Fruit fly (Drosophila melanogaster) S2 (cell line): ENCODE measurements around the gene ari-1.

ENCODE experiments used
- CG8478 ChIP-seq: fragments of >200 bp; optimal IDR thresholded peaks from 2 replicates; lab custom pipeline; 2018
- CTCF ChIP-seq, 2 experiments: fragments of >200 bp; optimal IDR thresholded peaks; 2 replicates each; lab custom pipeline; 2018

The ari-1 gene

DNA sequence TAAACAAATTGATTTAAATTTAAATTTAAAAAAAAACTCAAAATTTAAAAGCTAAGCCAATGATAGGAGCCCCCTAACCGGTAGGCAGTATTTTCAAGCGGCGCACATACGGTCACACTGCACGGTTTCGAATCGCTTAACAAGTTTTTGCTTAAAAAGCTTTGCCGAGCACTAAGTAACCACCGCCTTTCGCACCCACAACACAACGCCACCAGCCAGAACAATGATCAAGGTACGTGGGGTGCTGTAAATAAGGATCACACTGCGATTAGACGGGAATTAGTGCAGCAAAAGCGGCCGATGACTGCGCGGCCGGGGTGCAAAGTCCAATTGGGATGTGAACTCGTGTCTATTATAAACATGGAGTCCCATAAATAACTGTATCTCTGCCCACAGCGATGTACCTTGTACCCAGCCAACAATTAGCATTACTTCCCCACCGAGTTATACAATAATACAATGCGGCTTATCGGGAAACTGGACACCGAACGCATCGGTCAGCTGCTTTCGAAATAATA, 46.4 kb downstream of the ari-1 start, which contains the start of gene scu:
scu (plus strand) TSS at position 101 of the 518 bp plus-strand sequence.
- no peak for TF ChIP-seq CG8478 (lab: Kevin White, UChicago)
- no peak for TF ChIP-seq CTCF (optimal IDR thresholded peaks at IDR 0.05; lab: Kevin White, UChicago)

DNA sequence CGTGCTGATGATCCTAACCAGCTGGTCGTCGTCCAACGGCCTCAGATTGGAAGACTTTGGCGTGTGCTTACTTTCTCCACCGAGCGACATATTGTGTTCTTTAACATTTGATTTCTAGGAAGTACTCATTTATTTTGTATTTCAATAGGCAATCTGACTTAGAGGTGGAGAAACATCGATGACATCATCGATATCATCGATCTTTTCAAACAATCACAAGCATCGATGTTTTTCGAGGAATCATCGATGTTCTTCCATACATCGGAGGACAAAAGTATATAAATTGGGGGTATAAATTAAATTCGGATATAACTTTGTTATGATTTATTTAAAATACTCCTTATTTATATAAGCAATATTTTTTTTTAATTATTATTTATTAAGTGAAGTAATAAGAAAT, 47.3 kb downstream of the ari-1 start, which contains the start of gene Swt1:
Swt1 (minus strand) TSS at position 177 of the 400 bp plus-strand sequence.
- TF ChIP-seq CG8478 (lab: Kevin White, UChicago) = no peak
- no peak for TF ChIP-seq CTCF (optimal IDR thresholded peaks at IDR 0.05; lab: Kevin White, UChicago)

- TF ChIP-seq CTCF (optimal IDR thresholded peaks at IDR 0.05; lab: Kevin White, UChicago) (no peak), CG8478 (lab: Kevin White, UChicago) (no peak)
Observed at dm6 chrX:18088432-18088831, 49.2 kb downstream of the ari-1 start, which contains the start of gene CG7536. Gene CG7536 (minus strand): TSS chrX:18088532.

- no peak for TF ChIP-seq CG8478 (lab: Kevin White, UChicago)
- TF ChIP-seq CTCF (optimal IDR thresholded peaks at IDR 0.05; lab: Kevin White, UChicago) = no peak
Observed at dm6 chrX:18085470-18085797, 52.1 kb downstream of the ari-1 start, which contains the start of gene Ada3. Gene Ada3 (plus strand): TSS chrX:18085761.

DNA sequence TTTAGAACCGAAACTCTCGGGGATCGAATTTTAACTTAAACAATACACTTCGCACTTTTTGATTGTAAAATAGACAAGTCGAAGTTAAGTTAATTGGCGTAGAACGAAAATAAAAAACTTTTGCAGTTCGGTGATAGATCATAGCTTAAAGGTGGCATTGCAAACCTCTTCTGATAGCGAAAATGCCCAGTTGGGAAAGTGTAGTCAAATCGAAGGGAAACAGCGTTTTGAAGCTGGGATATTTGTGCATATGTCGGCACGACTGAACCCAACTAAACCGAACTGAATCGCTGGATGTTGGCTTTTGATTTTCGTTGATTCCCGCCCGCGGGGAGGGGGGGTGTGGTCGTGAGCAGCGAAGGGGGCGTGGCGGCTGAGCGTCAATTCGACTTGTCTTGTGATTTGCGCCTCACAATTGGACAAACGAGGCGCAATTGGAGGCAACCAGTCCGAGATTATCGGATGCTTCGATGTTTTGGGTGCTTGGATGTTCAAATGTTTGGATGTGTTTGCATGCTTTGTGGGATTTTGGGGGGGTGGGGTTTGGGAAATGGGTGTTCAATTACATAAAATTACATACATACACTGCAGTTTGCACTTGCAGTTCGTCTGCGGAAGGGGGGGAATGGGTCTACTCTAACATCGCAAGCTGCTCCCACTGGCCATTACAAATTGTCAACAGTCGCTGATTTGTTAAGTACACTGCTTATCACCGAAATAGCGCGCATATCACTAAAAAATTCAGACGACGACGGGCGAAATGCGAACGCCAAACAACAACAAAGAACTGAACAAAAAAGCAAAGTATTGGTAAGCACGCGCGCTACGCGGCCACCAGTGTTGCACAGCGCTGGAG, 52.7 kb downstream of the ari-1 start:
- TF ChIP-seq CTCF (optimal IDR thresholded peaks at IDR 0.05; lab: Kevin White, UChicago) (no peak), CG8478 (lab: Kevin White, UChicago) (no peak)

dm6 chrX:18083528-18084365, 53.8 kb downstream of the ari-1 start:
- TF ChIP-seq CG8478 (lab: Kevin White, UChicago) = no peak
- TF ChIP-seq CTCF (optimal IDR thresholded peaks at IDR 0.05; lab: Kevin White, UChicago) = no peak

- TF ChIP-seq CG8478 (lab: Kevin White, UChicago) (no peak), CTCF (optimal IDR thresholded peaks at IDR 0.05; lab: Kevin White, UChicago) (no peak)
Observed at dm6 chrX:18082674-18083073, 54.9 kb downstream of the ari-1 start.
